Fruit fly (Drosophila melanogaster) whole organism, wandering third instar larva: ENCODE measurements around the gene CG3588.

Source experiments
- HLH106 ChIP-seq: fragments of 200-800 bp; optimal IDR thresholded peaks from 3 replicates; lab custom pipeline; 2019; ENCODE audit warnings: missing biosample characterization, mild to moderate bottlenecking, missing genetic modification characterization, moderate library complexity
- foxo ChIP-seq, 2 experiments: fragments of 200-800 bp; sonication (Bioruptor generic); optimal IDR thresholded peaks; 2 replicates in 1 of 2; 3 replicates in 1 of 2; lab custom pipeline; 2016 to 2017; ENCODE audit warnings: missing biosample characterization in 2 of 2, missing genetic modification characterization in 2 of 2
- psq ChIP-seq: fragments of 200-800 bp; sonication (Bioruptor generic); optimal IDR thresholded peaks from 3 replicates; lab custom pipeline; 2017; ENCODE audit warnings: missing biosample characterization, mild to moderate bottlenecking, missing genetic modification characterization, moderate library complexity

DNA sequence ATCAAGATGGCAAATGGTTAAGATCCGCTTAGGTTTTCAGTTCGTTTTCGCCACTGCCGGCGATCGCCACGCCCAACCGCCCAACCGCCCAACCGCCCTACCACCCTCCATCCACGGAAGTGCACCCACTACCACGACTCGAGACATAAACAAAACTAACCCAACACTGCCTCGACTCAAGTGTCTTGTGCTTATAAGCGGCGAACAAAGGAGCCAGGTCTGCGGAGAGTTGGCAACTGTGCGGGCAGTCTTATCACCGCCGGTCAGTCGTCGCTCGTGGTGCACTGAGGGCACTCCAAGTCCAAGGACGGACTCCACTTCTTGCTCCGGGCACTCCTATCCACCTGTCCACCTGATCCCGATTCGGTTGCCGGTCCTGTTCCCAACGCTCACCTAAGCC lies 29.1 kb upstream of the CG3588 start, which contains the start of gene CG3526:
- TF ChIP-seq HLH106 (tag; lab: Kevin White, UChicago) = no peak
- TF ChIP-seq psq (GFP tag; lab: Kevin White, UChicago) = no peak
- TF ChIP-seq foxo (GFP tag; optimal IDR thresholded peaks at IDR 0.05; lab: Kevin White, UChicago) = no peak
